Fruit fly (Drosophila melanogaster) S2 (cell line): ENCODE measurements around the gene RFeSP.

Experiments
- CG8478 ChIP-seq: fragments of >200 bp; optimal IDR thresholded peaks from 2 replicates; lab custom pipeline; 2018
- CTCF ChIP-seq, 2 experiments: fragments of >200 bp; optimal IDR thresholded peaks; 2 replicates each; lab custom pipeline; 2018

dm6 chr2L:1633397-1633796, 19.4 kb upstream of the RFeSP start:
- TF ChIP-seq CTCF (optimal IDR thresholded peaks at IDR 0.05; lab: Kevin White, UChicago) (no peak), CG8478 (lab: Kevin White, UChicago) (no peak)
